Worm (Caenorhabditis elegans): ENCODE results near the gene ZC376.8.
A peak's percentile ranks its signal among the peaks of the same experiment; 100 is the strongest.

The ZC376.8 gene

DNA sequence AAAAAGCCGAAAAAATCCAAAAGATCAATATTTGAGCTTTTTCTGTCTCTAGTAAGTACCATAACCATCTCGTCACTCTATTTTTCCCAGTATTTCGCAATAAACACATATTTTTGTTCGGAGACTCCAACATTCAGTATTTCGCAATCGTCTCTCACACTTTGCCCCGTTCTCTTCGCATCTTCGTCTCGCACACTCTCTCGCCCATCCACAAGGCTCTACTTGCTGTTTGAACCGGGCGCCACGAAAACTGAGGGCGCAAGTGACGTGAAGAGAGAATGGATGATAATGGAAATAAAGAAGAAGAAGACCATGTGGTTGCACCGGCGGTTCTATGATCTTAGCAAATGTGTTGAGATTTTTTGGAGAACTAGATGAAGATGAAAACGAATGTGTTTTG, 20.0 kb downstream of the ZC376.8 start (continued):
- no peak for TF ChIP-seq lin-15B (tag; optimal IDR thresholded peaks at IDR 0.05)
- TF ChIP-seq F49E8.2 (tag; optimal IDR thresholded peaks at IDR 0.05; ENCODE audit: borderline replicate concordance): no peak
- TF ChIP-seq dve-1 (tag; optimal IDR thresholded peaks at IDR 0.05; ENCODE audit: insufficient read depth): peak; percentile 98
- TF ChIP-seq hlh-11 (tag; optimal IDR thresholded peaks at IDR 0.05): peak; percentile 99
- peak; percentile 22 for TF ChIP-seq ama-1 (optimal IDR thresholded peaks at IDR 0.05)
- TF ChIP-seq D1046.2 (GFP tag; IDR thresholded peaks at IDR 0.05): peak; percentile 65; the same call in 1 of the 2 replicates
- TF ChIP-seq tag-97 (GFP tag; IDR thresholded peaks at IDR 0.05): no peak
- no peak for TF ChIP-seq madf-9 (GFP tag; conservative IDR thresholded peaks at IDR 0.05)
- no peak for TF ChIP-seq mxl-2 (GFP tag; conservative IDR thresholded peaks at IDR 0.05)
- TF ChIP-seq nhr-111 (GFP tag; optimal IDR thresholded peaks at IDR 0.05): no peak
- TF ChIP-seq nhr-10 (tag; optimal IDR thresholded peaks at IDR 0.05): peak; percentile 98
- TF ChIP-seq F44E2.7 (GFP tag; IDR thresholded peaks at IDR 0.05): no peak
- no peak for TF ChIP-seq Y105C5A.15 (GFP tag; IDR thresholded peaks at IDR 0.05)
- TF ChIP-seq daf-8 (GFP tag; IDR thresholded peaks at IDR 0.05): 0 out of 2 replicates have a peak, but pooled peaks have one; percentile 39
- no peak for TF ChIP-seq daf-12 (tag; optimal IDR thresholded peaks at IDR 0.05)
- no peak for TF ChIP-seq ceh-62 (tag; optimal IDR thresholded peaks at IDR 0.05)
- TF ChIP-seq nhr-48 (tag; optimal IDR thresholded peaks at IDR 0.05): peak; percentile 90
- no peak for TF ChIP-seq ZK337.2 (GFP tag; IDR thresholded peaks at IDR 0.05)
- TF ChIP-seq set-16 (GFP tag; IDR thresholded peaks at IDR 0.05): peak; percentile 61
- peak; percentile 63; the same call in 1 of the 2 replicates for TF ChIP-seq Y75B8A.6 (GFP tag; IDR thresholded peaks at IDR 0.05)
- TF ChIP-seq egl-27 (tag; optimal IDR thresholded peaks at IDR 0.05): no peak
- no peak for TF ChIP-seq ztf-11 (tag; optimal IDR thresholded peaks at IDR 0.05)
- no peak for TF ChIP-seq spr-3 (GFP tag; optimal IDR thresholded peaks at IDR 0.05)
- TF ChIP-seq zfp-3 (GFP tag; conservative IDR thresholded peaks at IDR 0.05): peak; percentile 87
- TF ChIP-seq unc-130 (GFP tag; optimal IDR thresholded peaks at IDR 0.05): no peak
- 0 out of 2 replicates have a peak, but pooled peaks have one; percentile 29 for TF ChIP-seq lim-7 (GFP tag; IDR thresholded peaks at IDR 0.05)
- TF ChIP-seq hlh-30 (tag; optimal IDR thresholded peaks at IDR 0.05; ENCODE audit: insufficient read depth): peak; percentile 97
- peak; percentile 93 for TF ChIP-seq hmg-1.1 (GFP tag; IDR thresholded peaks at IDR 0.05)
- TF ChIP-seq ctbp-1 (GFP tag; IDR thresholded peaks at IDR 0.05): peak; percentile 82
- no peak for TF ChIP-seq aly-2 (tag; optimal IDR thresholded peaks at IDR 0.05)
- TF ChIP-seq zip-11 (GFP tag; IDR thresholded peaks at IDR 0.05): no peak
- TF ChIP-seq mep-1 (tag; optimal IDR thresholded peaks at IDR 0.05): peak; percentile 96
- TF ChIP-seq madf-5 (GFP tag; IDR thresholded peaks at IDR 0.05): no peak
- no peak for TF ChIP-seq Y5F2A.4 (GFP tag; optimal IDR thresholded peaks at IDR 0.05)
- peak; percentile 94 for TF ChIP-seq mxl-3 (GFP tag; optimal IDR thresholded peaks at IDR 0.05)
- peak; percentile 21 for TF ChIP-seq lin-39 (tag; optimal IDR thresholded peaks at IDR 0.05)
- peak; percentile 45 for TF ChIP-seq snpc-4 (tag; optimal IDR thresholded peaks at IDR 0.05)
- peak; percentile 84 for TF ChIP-seq T26A8.4 (GFP tag; IDR thresholded peaks at IDR 0.05)
- no peak for TF ChIP-seq dmd-8 (GFP tag; IDR thresholded peaks at IDR 0.05)
- TF ChIP-seq R02D3.7 (tag; optimal IDR thresholded peaks at IDR 0.05): no peak
- TF ChIP-seq ces-1 (GFP tag; optimal IDR thresholded peaks at IDR 0.05): no peak
- peak; percentile 10 for TF ChIP-seq nhr-237 (tag; optimal IDR thresholded peaks at IDR 0.05)
- no peak for TF ChIP-seq php-3 (GFP tag; IDR thresholded peaks at IDR 0.05)
- no peak for TF ChIP-seq fos-1 (tag; optimal IDR thresholded peaks at IDR 0.05)
- peak; percentile 98 for TF ChIP-seq aha-1 (tag)
- TF ChIP-seq jun-1 (tag; optimal IDR thresholded peaks at IDR 0.05): peak; percentile 81
- peak; percentile 18 for TF ChIP-seq zfp-2 (tag; optimal IDR thresholded peaks at IDR 0.05)
- TF ChIP-seq arid-1 (GFP tag; conservative IDR thresholded peaks at IDR 0.05): peak; percentile 62; the same call in 1 of the 2 replicates
- peak; percentile 72; the same call in 1 of the 2 replicates for TF ChIP-seq nhr-41 (GFP tag; IDR thresholded peaks at IDR 0.05)
- TF ChIP-seq gei-8 (GFP tag; optimal IDR thresholded peaks at IDR 0.05): no peak
- TF ChIP-seq dpl-1 (GFP tag; optimal IDR thresholded peaks at IDR 0.05): peak; percentile 65
- peak in 1 of 2 experiments; percentile 99 for TF ChIP-seq unc-62 (GFP tag; optimal IDR thresholded peaks at IDR 0.05 in 1 of 2)
- TF ChIP-seq unc-62 (tag; optimal IDR thresholded peaks at IDR 0.05): no peak
